Worm (Caenorhabditis elegans): ENCODE results near the gene grsp-3.

DNA sequence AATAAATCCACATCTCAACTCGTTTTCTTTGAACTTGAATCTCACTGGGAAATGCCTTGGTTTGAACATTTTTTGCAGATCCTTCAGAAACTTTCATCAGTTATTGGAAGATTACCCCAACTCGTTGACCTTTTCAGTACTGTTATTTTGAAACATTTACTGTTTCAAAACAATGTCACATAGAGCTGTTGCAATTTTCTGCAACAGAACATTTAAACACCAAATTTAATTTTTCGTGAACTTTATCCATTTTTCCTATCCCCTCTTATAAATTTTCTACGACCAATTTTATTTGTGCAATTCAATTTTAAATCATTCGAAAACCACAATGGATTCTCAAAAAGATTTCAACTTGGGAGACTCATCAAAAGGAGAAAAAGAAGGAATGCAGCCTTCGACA is 23.8 kb downstream of the grsp-3 start, which contains the start of gene ZC477.2:
- TF ChIP-seq tbx-8 (GFP tag; optimal IDR thresholded peaks at IDR 0.05) (no peak), snpc-4 (tag; optimal IDR thresholded peaks at IDR 0.05) (no peak), drap-1 (GFP tag; optimal IDR thresholded peaks at IDR 0.05) (no peak)
